Fruit fly (Drosophila melanogaster): ENCODE results near the gene CG9072.

CG9072 gene

dm6 chrX:15084580-15085138 lies 11.2 kb downstream of the CG9072 start, which contains the start of gene Cox17 (continued):
- TF ChIP-seq CG14050 (GFP tag; IDR thresholded peaks at IDR 0.05) (peak; percentile 45; the same call in 2 of the 3 replicates), Pdp1 (GFP tag; optimal IDR thresholded peaks at IDR 0.05) (peak; percentile 75 to 78), tx (GFP tag; optimal IDR thresholded peaks at IDR 0.05) (peak; percentile 68), crc (GFP tag; optimal IDR thresholded peaks at IDR 0.05) (peak; percentile 47), fru (optimal IDR thresholded peaks at IDR 0.05) (no peak), sc (optimal IDR thresholded peaks at IDR 0.05) (no peak), sc (GFP tag; optimal IDR thresholded peaks at IDR 0.05) (peak; percentile 63), CG17829 (tag; optimal IDR thresholded peaks at IDR 0.05) (peak; percentile 82), Ets97D (GFP tag; optimal IDR thresholded peaks at IDR 0.05) (peak; percentile 45), PHDP (tag; optimal IDR thresholded peaks at IDR 0.05) (peak; percentile 73), YL-1 (GFP tag; optimal IDR thresholded peaks at IDR 0.05) (peak; percentile 50), Rx (GFP tag; IDR thresholded peaks at IDR 0.05) (0 out of 2 replicates have a peak, but pooled peaks have one; percentile 33), H2.0 (GFP tag; IDR thresholded peaks at IDR 0.05) (peak; percentile 15; the same call in 1 of the 2 replicates), CG1832 (GFP tag; optimal IDR thresholded peaks at IDR 0.05) (no peak), ems (GFP tag; optimal IDR thresholded peaks at IDR 0.05) (peak; percentile 67), Oli (tag; optimal IDR thresholded peaks at IDR 0.05) (peak; percentile 75), crol (GFP tag; IDR thresholded peaks at IDR 0.05) (no peak), gce (GFP tag; IDR thresholded peaks at IDR 0.05) (no peak), nerfin-2 (GFP tag; IDR thresholded peaks at IDR 0.05; ENCODE audit: partially characterized antibody) (0 out of 2 replicates have a peak, but pooled peaks have one; percentile 45), peb (GFP tag; IDR thresholded peaks at IDR 0.05) (no peak), gsb-n (tag; optimal IDR thresholded peaks at IDR 0.05) (peak; percentile 62), CG9876 (GFP tag; optimal IDR thresholded peaks at IDR 0.05) (peak; percentile 57), lmd (GFP tag; IDR thresholded peaks at IDR 0.05) (peak; percentile 77), Fer1 (GFP tag; optimal IDR thresholded peaks at IDR 0.05) (peak; percentile 76), CG3838 (GFP tag; optimal IDR thresholded peaks at IDR 0.05) (peak; percentile 30), Dad (GFP tag; optimal IDR thresholded peaks at IDR 0.05) (peak; percentile 49), CkIIα-i1 (GFP tag; IDR thresholded peaks at IDR 0.05) (no peak), Hr78 (GFP tag; optimal IDR thresholded peaks at IDR 0.05) (peak in 1 of 2 experiments; percentile 40), Ravus (GFP tag; IDR thresholded peaks at IDR 0.05) (no peak), NFAT (GFP tag; IDR thresholded peaks at IDR 0.05) (peak; percentile 56), CG14667 (GFP tag; IDR thresholded peaks at IDR 0.05) (peak; percentile 64), yki (optimal IDR thresholded peaks at IDR 0.05) (no peak), D19B (GFP tag; optimal IDR thresholded peaks at IDR 0.05) (peak; percentile 68), mld (GFP tag; IDR thresholded peaks at IDR 0.05; ENCODE audit: partially characterized antibody) (peak; percentile 64; the same call in 1 of the 3 replicates), CG11085 (GFP tag; IDR thresholded peaks at IDR 0.05) (0 out of 2 replicates have a peak, but pooled peaks have one; percentile 42), dimm (GFP tag; IDR thresholded peaks at IDR 0.05) (no peak), cas (GFP tag; IDR thresholded peaks at IDR 0.05) (no peak), dan (GFP tag; IDR thresholded peaks at IDR 0.05) (no peak), B-H2 (GFP tag; optimal IDR thresholded peaks at IDR 0.05) (peak; percentile 82), CG1233 (GFP tag; optimal IDR thresholded peaks at IDR 0.05) (peak; percentile 78), Abd-B (GFP tag; optimal IDR thresholded peaks at IDR 0.05) (peak; percentile 82), CG12659 (GFP tag; optimal IDR thresholded peaks at IDR 0.05) (peak; percentile 89), CG8089 (GFP tag; optimal IDR thresholded peaks at IDR 0.05) (peak; percentile 66), pita (GFP tag; optimal IDR thresholded peaks at IDR 0.05) (no peak), hth (optimal IDR thresholded peaks at IDR 0.05) (no peak), Hmr (GFP tag; optimal IDR thresholded peaks at IDR 0.05) (peak; percentile 84), br (optimal IDR thresholded peaks at IDR 0.05) (no peak), CG9609 (GFP tag; optimal IDR thresholded peaks at IDR 0.05) (peak; percentile 57), grn (GFP tag; optimal IDR thresholded peaks at IDR 0.05) (peak; percentile 15), CG11456 (GFP tag; IDR thresholded peaks at IDR 0.05) (peak; percentile 75; the same call in 2 of the 3 replicates), CG15601 (tag; optimal IDR thresholded peaks at IDR 0.05) (peak; percentile 76), chn (GFP tag; optimal IDR thresholded peaks at IDR 0.05) (peak; percentile 81)

All from whole organism, embryonic.